Worm (Caenorhabditis elegans): ENCODE data around the gene mcm-5.

mcm-5 gene

ce11 chrIII:4272864-4273263, 18.2 kb downstream of the mcm-5 start:
- TF ChIP-seq nhr-237 (tag; optimal IDR thresholded peaks at IDR 0.05), result no peak
- peak; percentile 43 for TF ChIP-seq mml-1 (tag; optimal IDR thresholded peaks at IDR 0.05)
- no peak for TF ChIP-seq ztf-11 (tag; optimal IDR thresholded peaks at IDR 0.05)

ce11 chrIII:4271059-4271458, 20.0 kb downstream of the mcm-5 start:
- TF ChIP-seq fos-1 (tag; optimal IDR thresholded peaks at IDR 0.05) (no peak), elt-2 (tag; optimal IDR thresholded peaks at IDR 0.05) (no peak), pha-4 (tag; optimal IDR thresholded peaks at IDR 0.05) (no peak), mdl-1 (tag; optimal IDR thresholded peaks at IDR 0.05) (no peak), nhr-11 (tag; optimal IDR thresholded peaks at IDR 0.05) (no peak), elt-3 (tag; optimal IDR thresholded peaks at IDR 0.05) (no peak), jun-1 (tag; optimal IDR thresholded peaks at IDR 0.05) (no peak), ceh-82 (tag; optimal IDR thresholded peaks at IDR 0.05) (no peak), lsy-12 (tag; optimal IDR thresholded peaks at IDR 0.05) (no peak), eor-1 (tag; optimal IDR thresholded peaks at IDR 0.05) (no peak), nhr-67 (tag; optimal IDR thresholded peaks at IDR 0.05) (no peak), ceh-16 (tag; optimal IDR thresholded peaks at IDR 0.05) (no peak)

ce11 chrIII:4269220-4269935, 21.7 kb downstream of the mcm-5 start, which contains the start of the genes sftb-1 and R10E4.1:
sftb-1 (minus strand) TSS chrIII:4269270.
R10E4.1 (plus strand) TSS chrIII:4269743.
- TF ChIP-seq nfya-1 (tag; optimal IDR thresholded peaks at IDR 0.05; ENCODE audit: insufficient read depth) (peak; percentile 82), mdl-1 (tag; optimal IDR thresholded peaks at IDR 0.05) (no peak), lin-15B (tag; optimal IDR thresholded peaks at IDR 0.05) (peak; percentile 75), jun-1 (tag; optimal IDR thresholded peaks at IDR 0.05) (peak; percentile 37), pha-4 (tag; optimal IDR thresholded peaks at IDR 0.05) (peak; percentile 69), nhr-43 (tag; optimal IDR thresholded peaks at IDR 0.05; ENCODE audit: poor library complexity, severe bottlenecking) (peak; percentile 30), nhr-25 (tag; optimal IDR thresholded peaks at IDR 0.05) (peak; percentile 68), nhr-23 (tag; optimal IDR thresholded peaks at IDR 0.05) (peak; percentile 71), R02D3.7 (tag; optimal IDR thresholded peaks at IDR 0.05) (peak; percentile 58), nhr-77 (tag; optimal IDR thresholded peaks at IDR 0.05) (no peak), unc-39 (tag; optimal IDR thresholded peaks at IDR 0.05) (no peak), elt-2 (tag; optimal IDR thresholded peaks at IDR 0.05) (peak; percentile 30), ceh-16 (tag; optimal IDR thresholded peaks at IDR 0.05) (no peak), nhr-67 (tag; optimal IDR thresholded peaks at IDR 0.05) (no peak), snpc-4 (tag; optimal IDR thresholded peaks at IDR 0.05) (peak; percentile 81), hmg-11 (tag; optimal IDR thresholded peaks at IDR 0.05) (peak; percentile 41), lin-39 (tag; optimal IDR thresholded peaks at IDR 0.05) (peak; percentile 77), aly-2 (tag; optimal IDR thresholded peaks at IDR 0.05) (no peak), elt-3 (tag; optimal IDR thresholded peaks at IDR 0.05) (no peak), pqm-1 (tag; optimal IDR thresholded peaks at IDR 0.05) (peak; percentile 3), tbx-2 (tag; optimal IDR thresholded peaks at IDR 0.05) (peak; percentile 23), egl-27 (tag; optimal IDR thresholded peaks at IDR 0.05) (no peak), unc-62 (GFP tag; optimal IDR thresholded peaks at IDR 0.05) (no peak), ceh-28 (tag; optimal IDR thresholded peaks at IDR 0.05) (peak; percentile 22)

ce11 chrIII:4265892-4266291, 25.2 kb downstream of the mcm-5 start:
- TF ChIP-seq daf-12 (tag; optimal IDR thresholded peaks at IDR 0.05) (no peak), mml-1 (tag; optimal IDR thresholded peaks at IDR 0.05) (no peak), lin-15B (tag; optimal IDR thresholded peaks at IDR 0.05) (no peak), nhr-28 (tag; optimal IDR thresholded peaks at IDR 0.05) (no peak), mdl-1 (tag; optimal IDR thresholded peaks at IDR 0.05) (no peak), ama-1 (optimal IDR thresholded peaks at IDR 0.05) (no peak), nhr-67 (tag; optimal IDR thresholded peaks at IDR 0.05) (no peak), pha-4 (tag; optimal IDR thresholded peaks at IDR 0.05) (no peak), hmg-11 (tag; optimal IDR thresholded peaks at IDR 0.05) (no peak), unc-39 (tag; optimal IDR thresholded peaks at IDR 0.05) (no peak), snpc-4 (tag; optimal IDR thresholded peaks at IDR 0.05) (no peak)
